Fruit fly (Drosophila melanogaster) whole organism, embryonic: ENCODE measurements around the gene His3.3B.
A peak's percentile ranks its signal among the peaks of the same experiment; 100 is the strongest.

ENCODE experiments used
- Abd-B ChIP-seq: fragments of 200-800 bp; sonication (Bioruptor generic); optimal IDR thresholded peaks from 2 replicates; lab custom pipeline; 2018; ENCODE audit warnings: missing biosample characterization, mild to moderate bottlenecking, missing genetic modification characterization, moderate library complexity
- B-H2 ChIP-seq: fragments of 200-800 bp; sonication (Bioruptor generic); optimal IDR thresholded peaks from 2 replicates; lab custom pipeline; 2018; ENCODE audit warnings: missing biosample characterization, mild to moderate bottlenecking, missing genetic modification characterization
- CG10267 ChIP-seq: fragments of 200-800 bp; sonication (Bioruptor generic); optimal IDR thresholded peaks from 2 replicates; lab custom pipeline; 2018; ENCODE audit warnings: missing biosample characterization, mild to moderate bottlenecking, missing genetic modification characterization, moderate library complexity
- CG14710 ChIP-seq: fragments of 200-800 bp; sonication (Bioruptor generic); optimal IDR thresholded peaks from 3 replicates; lab custom pipeline; 2019; ENCODE audit warnings: missing biosample characterization, mild to moderate bottlenecking, missing genetic modification characterization, moderate library complexity
- CG15073 ChIP-seq: fragments of 200-800 bp; sonication (Bioruptor generic); optimal IDR thresholded peaks from 2 replicates; lab custom pipeline; 2016; ENCODE audit warnings: missing biosample characterization, missing genetic modification characterization
- CG16863 ChIP-seq: fragments of 200-800 bp; sonication (Bioruptor generic); optimal IDR thresholded peaks from 3 replicates; lab custom pipeline; 2016; ENCODE audit warnings: missing biosample characterization, missing genetic modification characterization
- CG30431 ChIP-seq: fragments of 200-800 bp; sonication (Bioruptor generic); optimal IDR thresholded peaks from 2 replicates; lab custom pipeline; 2017; ENCODE audit warnings: missing biosample characterization, missing genetic modification characterization
- CG31441 ChIP-seq: fragments of 200-800 bp; sonication (Bioruptor generic); IDR thresholded peaks from 2 replicates; pipeline ENCODE4 v1.3.6; 2022; ENCODE audit warnings: missing biosample characterization, missing genetic modification characterization
- CG34376 ChIP-seq: fragments of 200-800 bp; sonication (Bioruptor generic); optimal IDR thresholded peaks from 2 replicates; lab custom pipeline; 2018; ENCODE audit warnings: missing biosample characterization, mild to moderate bottlenecking, missing genetic modification characterization
- CG34422 ChIP-seq: fragments of 200-800 bp; sonication (Bioruptor generic); IDR thresholded peaks from 3 replicates; pipeline ENCODE4 v1.3.6; 2022; ENCODE audit warnings: missing biosample characterization, missing genetic modification characterization
- CG5953 ChIP-seq: fragments of 200-800 bp; sonication (Bioruptor generic); IDR thresholded peaks from 2 replicates; pipeline ENCODE4 v1.3.6; 2022; ENCODE audit warnings: missing biosample characterization, missing genetic modification characterization
- CG6175 ChIP-seq: fragments of 200-800 bp; sonication (Bioruptor generic); IDR thresholded peaks from 3 replicates; pipeline ENCODE4 v1.3.6; 2022; ENCODE audit warnings: missing biosample characterization, missing genetic modification characterization
- CG6854 ChIP-seq: fragments of 200-800 bp; sonication (Bioruptor generic); optimal IDR thresholded peaks from 3 replicates; lab custom pipeline; 2017; ENCODE audit warnings: missing biosample characterization, mild to moderate bottlenecking, missing genetic modification characterization
- CG7556 ChIP-seq: fragments of 200-800 bp; sonication (Bioruptor generic); optimal IDR thresholded peaks from 2 replicates; lab custom pipeline; 2017; ENCODE audit warnings: missing biosample characterization, mild to moderate bottlenecking, missing genetic modification characterization
- CG8089 ChIP-seq: fragments of 200-800 bp; sonication (Bioruptor generic); optimal IDR thresholded peaks from 3 replicates; lab custom pipeline; 2016; ENCODE audit warnings: missing biosample characterization, missing genetic modification characterization
- CHES-1-like ChIP-seq: fragments of 200-800 bp; sonication (Bioruptor generic); optimal IDR thresholded peaks from 2 replicates; lab custom pipeline; 2016; ENCODE audit warnings: missing biosample characterization, missing genetic modification characterization
- Dbx ChIP-seq: fragments of 200-800 bp; sonication (Bioruptor generic); IDR thresholded peaks from 3 replicates; pipeline ENCODE4 v1.3.6; 2022; ENCODE audit warnings: missing biosample characterization, missing genetic modification characterization
- Dip3 ChIP-seq: fragments of 200-800 bp; sonication (Bioruptor generic); optimal IDR thresholded peaks from 3 replicates; lab custom pipeline; 2016; ENCODE audit warnings: missing biosample characterization, missing genetic modification characterization
- Dp ChIP-seq: fragments of 200-800 bp; sonication (Bioruptor generic); optimal IDR thresholded peaks from 2 replicates; lab custom pipeline; 2018; ENCODE audit warnings: missing biosample characterization, mild to moderate bottlenecking, missing genetic modification characterization, moderate library complexity
- HLH4C ChIP-seq: fragments of 200-800 bp; sonication (Bioruptor generic); IDR thresholded peaks from 3 replicates; pipeline ENCODE4 v1.3.6; 2022; ENCODE audit warnings: missing biosample characterization, missing genetic modification characterization; ENCODE audit not compliant: partially characterized antibody
- Hr39 ChIP-seq: fragments of >200 bp; optimal IDR thresholded peaks from 2 replicates; lab custom pipeline; 2017
- MBD-R2 ChIP-seq: fragments of 200-800 bp; sonication (Bioruptor generic); IDR thresholded peaks from 2 replicates; pipeline ENCODE4 v1.3.6; 2022; ENCODE audit warnings: missing biosample characterization, missing genetic modification characterization
- MTF-1 ChIP-seq: fragments of 200-800 bp; sonication (Bioruptor generic); optimal IDR thresholded peaks from 2 replicates; lab custom pipeline; 2018; ENCODE audit warnings: missing biosample characterization, mild to moderate bottlenecking, missing genetic modification characterization, borderline replicate concordance
- Oli ChIP-seq: fragments of 200-800 bp; sonication (Bioruptor generic); optimal IDR thresholded peaks from 2 replicates; lab custom pipeline; 2018; ENCODE audit warnings: missing biosample characterization, mild to moderate bottlenecking, missing genetic modification characterization, moderate library complexity
- Optix ChIP-seq: fragments of 200-800 bp; sonication (Bioruptor generic); IDR thresholded peaks from 3 replicates; pipeline ENCODE4 v1.3.6; 2022; ENCODE audit warnings: missing biosample characterization, missing genetic modification characterization
- Rx ChIP-seq: fragments of 200-800 bp; sonication (Bioruptor generic); IDR thresholded peaks from 2 replicates; pipeline ENCODE4 v1.3.6; 2022; ENCODE audit warnings: missing biosample characterization, missing genetic modification characterization
- Stat92E ChIP-seq, 3 experiments: fragments of >200 bp in 2 of 3; fragments of 200-800 bp in 1 of 3; sonication (Bioruptor generic) in 1 of 3; optimal IDR thresholded peaks; 2 replicates each; lab custom pipeline; 2017 to 2019; ENCODE audit warnings: missing biosample characterization in 3 of 3, missing genetic modification characterization in 3 of 3, mild to moderate bottlenecking in 1 of 3, moderate library complexity in 1 of 3
- Xrp1 ChIP-seq: fragments of 200-800 bp; sonication (Bioruptor generic); IDR thresholded peaks from 2 replicates; pipeline ENCODE4 v1.3.6; 2022; ENCODE audit warnings: missing biosample characterization, missing genetic modification characterization
- cato ChIP-seq: fragments of 200-800 bp; sonication (Bioruptor generic); optimal IDR thresholded peaks from 2 replicates; lab custom pipeline; 2016; ENCODE audit warnings: missing biosample characterization, missing genetic modification characterization, borderline replicate concordance
- cg ChIP-seq: fragments of 200-800 bp; sonication (Bioruptor generic); optimal IDR thresholded peaks from 3 replicates; lab custom pipeline; 2019; ENCODE audit warnings: missing biosample characterization, mild to moderate bottlenecking, missing genetic modification characterization, moderate library complexity
- crol ChIP-seq: fragments of 200-800 bp; sonication (Bioruptor generic); IDR thresholded peaks from 2 replicates; pipeline ENCODE4 v1.3.6; 2022; ENCODE audit warnings: missing biosample characterization, missing genetic modification characterization
- danr ChIP-seq: fragments of 200-800 bp; sonication (Bioruptor generic); IDR thresholded peaks from 2 replicates; pipeline ENCODE4 v1.3.6; 2022; ENCODE audit warnings: missing biosample characterization, missing genetic modification characterization
- gce ChIP-seq: fragments of 200-800 bp; sonication (Bioruptor generic); IDR thresholded peaks from 3 replicates; pipeline ENCODE4 v1.3.6; 2022; ENCODE audit warnings: missing biosample characterization, missing genetic modification characterization
- gcm ChIP-seq: fragments of 200-800 bp; sonication (Bioruptor generic); optimal IDR thresholded peaks from 2 replicates; lab custom pipeline; 2019; ENCODE audit warnings: missing biosample characterization, mild to moderate bottlenecking, missing genetic modification characterization, moderate library complexity
- h ChIP-seq: fragments of >200 bp; optimal IDR thresholded peaks from 2 replicates; lab custom pipeline; 2017
- hb ChIP-seq: fragments of 200-800 bp; sonication (Bioruptor generic); IDR thresholded peaks from 3 replicates; pipeline ENCODE4 v1.3.6; 2022; ENCODE audit warnings: missing biosample characterization, missing genetic modification characterization; ENCODE audit not compliant: partially characterized antibody
- kay ChIP-seq: fragments of 200-800 bp; sonication (Bioruptor generic); optimal IDR thresholded peaks from 2 replicates; lab custom pipeline; 2016; ENCODE audit warnings: missing biosample characterization, missing genetic modification characterization
- lmd ChIP-seq: fragments of 200-800 bp; sonication (Bioruptor generic); IDR thresholded peaks from 2 replicates; pipeline ENCODE4 v1.3.6; 2022; ENCODE audit warnings: missing biosample characterization, missing genetic modification characterization
- lov ChIP-seq, 2 experiments: fragments of 200-800 bp in 1 of 2; fragments of >200 bp in 1 of 2; sonication (Bioruptor generic) in 1 of 2; IDR thresholded peaks in 1 of 2; optimal IDR thresholded peaks in 1 of 2; 2 replicates in 1 of 2; 3 replicates in 1 of 2; pipeline versions ENCODE4 v1.3.6 to Lab custom; 2017 to 2022; ENCODE audit warnings: missing biosample characterization in 1 of 2, missing genetic modification characterization in 1 of 2
- pita ChIP-seq: fragments of 200-800 bp; sonication (Bioruptor generic); optimal IDR thresholded peaks from 2 replicates; lab custom pipeline; 2017; ENCODE audit warnings: missing biosample characterization, mild to moderate bottlenecking, missing genetic modification characterization
- pnt ChIP-seq: fragments of 200-800 bp; sonication (Bioruptor generic); optimal IDR thresholded peaks from 3 replicates; lab custom pipeline; 2016; ENCODE audit warnings: missing biosample characterization, missing genetic modification characterization
- pum ChIP-seq: fragments of 200-800 bp; sonication (Bioruptor generic); optimal IDR thresholded peaks from 2 replicates; lab custom pipeline; 2016; ENCODE audit warnings: missing biosample characterization, missing genetic modification characterization
- run ChIP-seq: fragments of 200-800 bp; sonication (Bioruptor generic); optimal IDR thresholded peaks from 3 replicates; lab custom pipeline; 2018; ENCODE audit warnings: missing biosample characterization, mild to moderate bottlenecking, missing genetic modification characterization
- sisA ChIP-seq: fragments of 200-800 bp; sonication (Bioruptor generic); IDR thresholded peaks from 2 replicates; pipeline ENCODE4 v1.3.6; 2022; ENCODE audit warnings: missing biosample characterization, missing genetic modification characterization
- sna ChIP-seq: fragments of 200-800 bp; sonication (Bioruptor generic); IDR thresholded peaks from 2 replicates; pipeline ENCODE4 v1.3.6; 2022; ENCODE audit warnings: missing biosample characterization, missing genetic modification characterization; ENCODE audit not compliant: partially characterized antibody
- sqz ChIP-seq: fragments of 200-800 bp; sonication (Bioruptor generic); optimal IDR thresholded peaks from 3 replicates; lab custom pipeline; 2018; ENCODE audit warnings: missing biosample characterization, mild to moderate bottlenecking, missing genetic modification characterization
- tna ChIP-seq: fragments of 200-800 bp; sonication (Bioruptor generic); IDR thresholded peaks from 2 replicates; pipeline ENCODE4 v1.3.6; 2022; ENCODE audit warnings: missing biosample characterization, missing genetic modification characterization; ENCODE audit not compliant: partially characterized antibody
- tup ChIP-seq: fragments of 200-800 bp; sonication (Bioruptor generic); optimal IDR thresholded peaks from 2 replicates; lab custom pipeline; 2016; ENCODE audit warnings: missing biosample characterization, mild to moderate bottlenecking, missing genetic modification characterization, moderate library complexity
- unc-4 ChIP-seq: fragments of 200-800 bp; sonication (Bioruptor generic); IDR thresholded peaks from 2 replicates; pipeline ENCODE4 v1.3.6; 2022; ENCODE audit warnings: missing biosample characterization, missing genetic modification characterization; ENCODE audit not compliant: partially characterized antibody
- vnd ChIP-seq: fragments of 200-800 bp; sonication (Bioruptor generic); IDR thresholded peaks from 3 replicates; pipeline ENCODE4 v1.3.6; 2022; ENCODE audit warnings: missing biosample characterization, missing genetic modification characterization; ENCODE audit not compliant: partially characterized antibody

Gene His3.3B

DNA sequence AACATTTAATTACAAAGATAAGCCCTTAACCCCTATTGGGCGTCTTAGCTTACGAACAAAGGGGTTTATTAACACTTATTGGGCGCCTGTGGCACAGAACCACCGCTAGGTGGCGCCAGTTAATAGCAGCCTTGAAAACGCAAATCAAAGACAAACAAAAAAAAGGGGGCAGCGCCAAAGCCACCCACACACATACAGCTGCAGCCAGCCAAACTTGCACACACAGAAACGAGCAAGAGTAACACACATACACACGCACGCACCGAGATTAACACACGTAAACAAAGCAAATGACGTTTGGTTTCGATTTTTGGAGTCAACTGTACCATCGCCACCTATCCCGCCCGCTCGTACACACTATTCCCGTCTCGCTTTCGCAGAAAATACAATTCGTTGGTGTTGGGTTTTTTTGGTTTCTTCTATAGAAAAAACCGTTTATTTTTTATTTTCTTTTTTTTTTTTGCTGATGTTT is 4.3 kb downstream of the His3.3B start (continued):
- TF ChIP-seq CG6175, result 0 out of 3 replicates have a peak, but pooled peaks have one; percentile 38
- no peak for TF ChIP-seq sna (GFP tag; lab: Robert Waterston, UW)
- TF ChIP-seq pum (GFP tag; lab: Kevin White, UChicago), result no peak
- peak; percentile 15 for TF ChIP-seq CG14710 (tag; lab: Kevin White, UChicago)
- TF ChIP-seq CG5953 (GFP tag; lab: Robert Waterston, UW), result no peak
- TF ChIP-seq danr, result no peak
- peak; percentile 32 for TF ChIP-seq CG7556 (GFP tag; lab: Kevin White, UChicago)
- peak; percentile 31 for TF ChIP-seq MBD-R2 (GFP tag; lab: Robert Waterston, UW)
- no peak for TF ChIP-seq pita (GFP tag; lab: Kevin White, UChicago)
- TF ChIP-seq sisA, result no peak
- no peak for TF ChIP-seq MTF-1 (GFP tag; lab: Kevin White, UChicago)
- no peak for TF ChIP-seq kay
- no peak for TF ChIP-seq vnd
- peak in 1 of 3 experiments; percentile 17 for TF ChIP-seq Stat92E (GFP tag; optimal IDR thresholded peaks at IDR 0.05; lab: Kevin White, UChicago)
- TF ChIP-seq Dp (GFP tag; lab: Kevin White, UChicago), result no peak
- TF ChIP-seq CHES-1-like, result peak; percentile 38
- TF ChIP-seq Rx (GFP tag; lab: Robert Waterston, UW), result no peak
- no peak for TF ChIP-seq h (lab: Kevin White, UChicago)
- peak; percentile 18; the same call in 1 of the 2 replicates for TF ChIP-seq tna (GFP tag; lab: Robert Waterston, UW)
- no peak for TF ChIP-seq pnt
- no peak for TF ChIP-seq B-H2 (GFP tag; lab: Kevin White, UChicago)
- no peak for TF ChIP-seq CG6854 (GFP tag; lab: Kevin White, UChicago)
- 0 out of 2 replicates have a peak, but pooled peaks have one; percentile 23 for TF ChIP-seq unc-4
- no peak for TF ChIP-seq CG15073
- TF ChIP-seq Oli (tag; lab: Kevin White, UChicago), result no peak
- peak; percentile 42; the same call in 1 of the 2 replicates for TF ChIP-seq Xrp1 (GFP tag; lab: Robert Waterston, UW)
- TF ChIP-seq sqz (GFP tag; lab: Kevin White, UChicago), result peak; percentile 83
- peak; percentile 75; the same call in 2 of the 3 replicates for TF ChIP-seq Dbx
- 0 out of 3 replicates have a peak, but pooled peaks have one; percentile 29 for TF ChIP-seq HLH4C
- no peak for TF ChIP-seq lov (optimal IDR thresholded peaks at IDR 0.05; lab: Kevin White, UChicago)
- 0 out of 3 replicates have a peak, but pooled peaks have one; percentile 23 for TF ChIP-seq lov (GFP tag; IDR thresholded peaks at IDR 0.05; lab: Robert Waterston, UW)
- peak; percentile 39 for TF ChIP-seq gcm (GFP tag; lab: Kevin White, UChicago)
- no peak for TF ChIP-seq tup (GFP tag; lab: Kevin White, UChicago)
- no peak for TF ChIP-seq Hr39 (lab: Kevin White, UChicago)
- TF ChIP-seq gce (GFP tag; lab: Robert Waterston, UW), result no peak
- no peak for TF ChIP-seq hb (GFP tag; lab: Robert Waterston, UW)
- no peak for TF ChIP-seq lmd (GFP tag; lab: Robert Waterston, UW)
- TF ChIP-seq cg (GFP tag; lab: Kevin White, UChicago), result peak; percentile 92
- no peak for TF ChIP-seq CG30431
- no peak for TF ChIP-seq CG34422 (GFP tag; lab: Robert Waterston, UW)
- no peak for TF ChIP-seq CG16863 (GFP tag; lab: Kevin White, UChicago)
- no peak for TF ChIP-seq crol
- no peak for TF ChIP-seq Dip3
- TF ChIP-seq Optix, result 0 out of 3 replicates have a peak, but pooled peaks have one; percentile 46
- TF ChIP-seq cato (GFP tag; lab: Kevin White, UChicago), result no peak
- TF ChIP-seq CG10267, result peak; percentile 24
- no peak for TF ChIP-seq Abd-B
- 0 out of 2 replicates have a peak, but pooled peaks have one; percentile 14 for TF ChIP-seq CG31441 (GFP tag; lab: Robert Waterston, UW)
- peak; percentile 59 for TF ChIP-seq CG34376 (GFP tag; lab: Kevin White, UChicago)
- peak; percentile 14 for TF ChIP-seq CG8089 (GFP tag; lab: Kevin White, UChicago)
- no peak for TF ChIP-seq run
